Fruit fly (Drosophila melanogaster) whole organism, embryonic: ENCODE results near the gene CG1074.

Experiments
- CG11696 ChIP-seq: fragments of 200-800 bp; sonication (Bioruptor generic); IDR thresholded peaks from 2 replicates; pipeline ENCODE4 v1.3.6; 2022; ENCODE audit warnings: missing biosample characterization, missing genetic modification characterization
- CG12299 ChIP-seq: fragments of 200-800 bp; sonication (Bioruptor generic); optimal IDR thresholded peaks from 2 replicates; lab custom pipeline; 2018; ENCODE audit warnings: missing biosample characterization, mild to moderate bottlenecking, missing genetic modification characterization
- CG12391 ChIP-seq: fragments of 200-800 bp; sonication (Bioruptor generic); optimal IDR thresholded peaks from 3 replicates; lab custom pipeline; 2018; ENCODE audit warnings: missing biosample characterization, mild to moderate bottlenecking, missing genetic modification characterization, moderate library complexity
- CG13424 ChIP-seq: fragments of 200-800 bp; sonication (Bioruptor generic); optimal IDR thresholded peaks from 2 replicates; lab custom pipeline; 2019; ENCODE audit warnings: missing biosample characterization, mild to moderate bottlenecking, missing genetic modification characterization, moderate library complexity
- CG13775 ChIP-seq: fragments of 200-800 bp; sonication (Bioruptor generic); optimal IDR thresholded peaks from 3 replicates; lab custom pipeline; 2017; ENCODE audit warnings: missing biosample characterization, mild to moderate bottlenecking, missing genetic modification characterization
- CG16863 ChIP-seq: fragments of 200-800 bp; sonication (Bioruptor generic); optimal IDR thresholded peaks from 3 replicates; lab custom pipeline; 2016; ENCODE audit warnings: missing biosample characterization, missing genetic modification characterization
- CG17361 ChIP-seq: fragments of 200-800 bp; sonication (Bioruptor generic); IDR thresholded peaks from 3 replicates; pipeline ENCODE4 v1.3.6; 2022; ENCODE audit warnings: missing biosample characterization, missing genetic modification characterization
- CG17568 ChIP-seq: fragments of 200-800 bp; sonication (Bioruptor generic); optimal IDR thresholded peaks from 2 replicates; lab custom pipeline; 2018; ENCODE audit warnings: missing biosample characterization, mild to moderate bottlenecking, missing genetic modification characterization, moderate library complexity
- CG17912 ChIP-seq: fragments of 200-800 bp; sonication (Bioruptor generic); optimal IDR thresholded peaks from 2 replicates; lab custom pipeline; 2018; ENCODE audit warnings: missing biosample characterization, mild to moderate bottlenecking, missing genetic modification characterization
- CG32532 ChIP-seq: fragments of 200-800 bp; sonication (Bioruptor generic); IDR thresholded peaks from 2 replicates; pipeline ENCODE4 v1.3.6; 2022; ENCODE audit warnings: missing biosample characterization, missing genetic modification characterization
- CG32772 ChIP-seq: fragments of 200-800 bp; sonication (Bioruptor generic); IDR thresholded peaks from 2 replicates; pipeline ENCODE4 v1.3.6; 2022; ENCODE audit warnings: missing biosample characterization, missing genetic modification characterization
- CG3407 ChIP-seq: fragments of 200-800 bp; sonication (Bioruptor generic); optimal IDR thresholded peaks from 2 replicates; lab custom pipeline; 2018; ENCODE audit warnings: missing biosample characterization, mild to moderate bottlenecking, missing genetic modification characterization
- CG4730 ChIP-seq: fragments of 200-800 bp; sonication (Bioruptor generic); IDR thresholded peaks from 2 replicates; pipeline ENCODE4 v1.3.6; 2022; ENCODE audit warnings: missing biosample characterization, missing genetic modification characterization
- CG6254 ChIP-seq: fragments of 200-800 bp; sonication (Bioruptor generic); optimal IDR thresholded peaks from 3 replicates; lab custom pipeline; 2017; ENCODE audit warnings: mild to moderate bottlenecking, missing biosample characterization, missing genetic modification reagents, missing genetic modification characterization
- CG7271 ChIP-seq: fragments of 200-800 bp; sonication (Bioruptor generic); optimal IDR thresholded peaks from 2 replicates; lab custom pipeline; 2018; ENCODE audit warnings: missing biosample characterization, mild to moderate bottlenecking, missing genetic modification characterization, moderate library complexity
- CG7839 ChIP-seq: fragments of 200-800 bp; sonication (Bioruptor generic); optimal IDR thresholded peaks from 3 replicates; lab custom pipeline; 2018; ENCODE audit warnings: missing biosample characterization, mild to moderate bottlenecking, missing genetic modification characterization, moderate library complexity
- CG7963 ChIP-seq: fragments of 200-800 bp; sonication (Bioruptor generic); IDR thresholded peaks from 3 replicates; pipeline ENCODE4 v1.3.6; 2022; ENCODE audit warnings: missing biosample characterization, missing genetic modification characterization; ENCODE audit not compliant: partially characterized antibody
- CG8089 ChIP-seq: fragments of 200-800 bp; sonication (Bioruptor generic); optimal IDR thresholded peaks from 3 replicates; lab custom pipeline; 2016; ENCODE audit warnings: missing biosample characterization, missing genetic modification characterization
- CG8765 ChIP-seq: fragments of 200-800 bp; sonication (Bioruptor generic); IDR thresholded peaks from 2 replicates; pipeline ENCODE4 v1.3.6; 2022; ENCODE audit warnings: missing biosample characterization, missing genetic modification characterization
- CG9727 ChIP-seq: fragments of 200-800 bp; sonication (Bioruptor generic); optimal IDR thresholded peaks from 3 replicates; lab custom pipeline; 2017; ENCODE audit warnings: missing biosample characterization, mild to moderate bottlenecking, missing genetic modification characterization
- CG9817 ChIP-seq: fragments of 200-800 bp; sonication (Bioruptor generic); optimal IDR thresholded peaks from 2 replicates; lab custom pipeline; 2018; ENCODE audit warnings: missing biosample characterization, mild to moderate bottlenecking, missing genetic modification characterization, moderate library complexity
- CG9932 ChIP-seq: fragments of 200-800 bp; sonication (Bioruptor generic); IDR thresholded peaks from 2 replicates; pipeline ENCODE4 v1.3.6; 2022; ENCODE audit warnings: missing biosample characterization, missing genetic modification characterization
- Dll ChIP-seq: fragments of 200-800 bp; sonication (Bioruptor generic); IDR thresholded peaks from 4 replicates; pipeline ENCODE4 v1.3.6; 2022; ENCODE audit warnings: missing biosample characterization, missing genetic modification characterization; ENCODE audit not compliant: partially characterized antibody
- Nf-YA ChIP-seq: fragments of 200-800 bp; sonication (Bioruptor generic); IDR thresholded peaks from 2 replicates; pipeline ENCODE4 v1.3.6; 2022; ENCODE audit warnings: missing biosample characterization, missing genetic modification characterization
- Nf-YB ChIP-seq: fragments of 200-800 bp; sonication (Bioruptor generic); optimal IDR thresholded peaks from 3 replicates; lab custom pipeline; 2019; ENCODE audit warnings: missing biosample characterization, mild to moderate bottlenecking, missing genetic modification characterization, moderate library complexity
- PHDP ChIP-seq: fragments of 200-800 bp; sonication (Bioruptor generic); optimal IDR thresholded peaks from 3 replicates; lab custom pipeline; 2018; ENCODE audit warnings: missing biosample characterization, mild to moderate bottlenecking, missing genetic modification characterization, moderate library complexity
- Scr ChIP-seq: fragments of 200-800 bp; sonication (Bioruptor generic); IDR thresholded peaks from 2 replicates; pipeline ENCODE4 v1.3.6; 2022; ENCODE audit warnings: missing biosample characterization, missing genetic modification characterization; ENCODE audit not compliant: partially characterized antibody
- Sox100B ChIP-seq: fragments of 200-800 bp; sonication (Bioruptor generic); optimal IDR thresholded peaks from 3 replicates; lab custom pipeline; 2018; ENCODE audit warnings: missing biosample characterization, mild to moderate bottlenecking, missing genetic modification characterization
- Sry-β ChIP-seq: fragments of 200-800 bp; sonication (Bioruptor generic); optimal IDR thresholded peaks from 2 replicates; lab custom pipeline; 2018; ENCODE audit warnings: missing biosample characterization, mild to moderate bottlenecking, missing genetic modification characterization, moderate library complexity
- Ssrp ChIP-seq: fragments of 200-800 bp; sonication (Bioruptor generic); optimal IDR thresholded peaks from 2 replicates; lab custom pipeline; 2018; ENCODE audit warnings: missing biosample characterization, mild to moderate bottlenecking, missing genetic modification characterization, moderate library complexity
- Taf1 ChIP-seq: fragments of 200-800 bp; sonication (Bioruptor generic); IDR thresholded peaks from 2 replicates; pipeline ENCODE4 v1.3.6; 2022; ENCODE audit warnings: missing biosample characterization, missing genetic modification characterization
- Trl ChIP-seq, 3 experiments: fragments of >200 bp in 2 of 3; fragments of 200-800 bp in 1 of 3; sonication (Bioruptor generic) in 1 of 3; optimal IDR thresholded peaks; 2 replicates in 1 of 3; 3 replicates in 2 of 3; lab custom pipeline; 2016 to 2017; ENCODE audit warnings: missing biosample characterization in 1 of 3, missing genetic modification characterization in 1 of 3
- YL-1 ChIP-seq: fragments of 200-800 bp; sonication (Bioruptor generic); optimal IDR thresholded peaks from 3 replicates; lab custom pipeline; 2017; ENCODE audit warnings: missing biosample characterization, mild to moderate bottlenecking, missing genetic modification characterization
- ara ChIP-seq: fragments of 200-800 bp; sonication (Bioruptor generic); IDR thresholded peaks from 2 replicates; pipeline ENCODE4 v1.3.6; 2022; ENCODE audit warnings: missing biosample characterization, missing genetic modification characterization
- dpn ChIP-seq, 2 experiments: fragments of 200-800 bp; sonication (Bioruptor generic); optimal IDR thresholded peaks; 3 replicates each; lab custom pipeline; 2016; ENCODE audit warnings: missing biosample characterization in 2 of 2, missing genetic modification characterization in 2 of 2
- ems ChIP-seq: fragments of 200-800 bp; sonication (Bioruptor generic); optimal IDR thresholded peaks from 3 replicates; lab custom pipeline; 2016; ENCODE audit warnings: missing biosample characterization, missing genetic modification characterization
- fd64A ChIP-seq: fragments of 200-800 bp; sonication (Bioruptor generic); optimal IDR thresholded peaks from 3 replicates; lab custom pipeline; 2018; ENCODE audit warnings: missing biosample characterization, mild to moderate bottlenecking, missing genetic modification characterization
- gsb-n ChIP-seq: fragments of 200-800 bp; sonication (Bioruptor generic); optimal IDR thresholded peaks from 3 replicates; lab custom pipeline; 2018; ENCODE audit warnings: missing biosample characterization, mild to moderate bottlenecking, missing genetic modification characterization
- knrl ChIP-seq: fragments of 200-800 bp; sonication (Bioruptor generic); IDR thresholded peaks from 3 replicates; pipeline ENCODE4 v1.3.6; 2022; ENCODE audit warnings: missing biosample characterization, missing genetic modification characterization; ENCODE audit not compliant: partially characterized antibody
- lilli ChIP-seq: fragments of 200-800 bp; sonication (Bioruptor generic); optimal IDR thresholded peaks from 3 replicates; lab custom pipeline; 2016; ENCODE audit warnings: missing biosample characterization, missing genetic modification characterization
- lmd ChIP-seq: fragments of 200-800 bp; sonication (Bioruptor generic); IDR thresholded peaks from 2 replicates; pipeline ENCODE4 v1.3.6; 2022; ENCODE audit warnings: missing biosample characterization, missing genetic modification characterization
- oc ChIP-seq: fragments of 200-800 bp; sonication (Bioruptor generic); optimal IDR thresholded peaks from 2 replicates; lab custom pipeline; 2018; ENCODE audit warnings: missing biosample characterization, mild to moderate bottlenecking, missing genetic modification characterization, moderate library complexity
- rib ChIP-seq: fragments of 200-800 bp; sonication (Bioruptor generic); IDR thresholded peaks from 2 replicates; pipeline ENCODE4 v1.3.6; 2022; ENCODE audit warnings: missing biosample characterization, missing genetic modification characterization
- seq ChIP-seq: fragments of 200-800 bp; sonication (Bioruptor generic); IDR thresholded peaks from 2 replicates; pipeline ENCODE4 v1.3.6; 2022; ENCODE audit warnings: missing biosample characterization, missing genetic modification characterization
- shn ChIP-seq: fragments of 200-800 bp; sonication (Bioruptor generic); optimal IDR thresholded peaks from 3 replicates; lab custom pipeline; 2016; ENCODE audit warnings: missing biosample characterization, missing genetic modification characterization
- vvl ChIP-seq: fragments of 200-800 bp; sonication (Bioruptor generic); IDR thresholded peaks from 2 replicates; pipeline ENCODE4 v1.3.6; 2022; ENCODE audit warnings: missing biosample characterization, missing genetic modification characterization
- zen2 ChIP-seq: fragments of 200-800 bp; sonication (Bioruptor generic); IDR thresholded peaks from 3 replicates; pipeline ENCODE4 v1.3.6; 2022; ENCODE audit warnings: missing biosample characterization, missing genetic modification characterization; ENCODE audit not compliant: partially characterized antibody

CG1074 gene

DNA sequence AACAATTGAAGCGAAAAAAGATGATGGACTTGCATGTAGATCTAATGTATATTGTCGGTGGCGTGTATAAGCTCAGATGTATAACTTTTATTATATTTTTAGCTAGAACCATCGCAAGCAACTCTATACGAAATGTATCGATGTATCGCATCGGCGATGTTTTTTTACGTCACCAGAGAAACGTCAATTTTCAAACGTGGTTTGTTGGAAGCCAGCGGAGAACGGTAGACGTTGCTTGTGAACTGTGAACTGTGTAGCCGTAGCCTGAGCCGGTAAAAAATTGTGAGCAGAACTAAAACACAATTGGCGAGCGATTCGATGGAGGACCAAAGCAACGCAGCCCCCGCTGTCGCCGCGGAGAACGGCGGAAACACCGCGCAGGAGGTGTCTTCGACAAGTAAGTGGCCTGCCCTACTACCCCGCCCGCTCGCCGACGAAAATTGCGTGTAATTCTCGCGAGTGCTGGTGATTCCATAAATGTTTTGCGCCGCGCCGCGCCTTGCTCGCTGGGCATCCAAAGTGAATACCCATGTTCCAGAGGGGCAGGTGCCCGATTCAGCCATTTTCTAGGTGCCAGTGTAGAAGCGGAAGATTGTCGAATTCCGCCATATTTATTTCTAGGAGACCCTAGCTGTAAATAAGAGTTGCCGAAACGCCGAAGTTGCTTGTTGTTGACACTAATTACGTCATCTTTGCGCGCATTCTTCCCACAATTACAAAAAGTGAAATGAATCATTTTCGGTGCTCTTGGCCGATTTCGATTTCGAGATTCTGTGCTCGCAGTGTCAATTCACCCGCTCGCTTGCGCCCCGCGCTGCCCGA lies 30.7 kb upstream of the CG1074 start, which contains the start of gene lost (continued):
- no peak for TF ChIP-seq CG17912 (GFP tag; lab: Kevin White, UChicago)
- no peak for TF ChIP-seq Taf1 (GFP tag; lab: Robert Waterston, UW)
- peak; percentile 35; the same call in 1 of the 3 replicates for TF ChIP-seq CG17361 (GFP tag; lab: Robert Waterston, UW)
- no peak for TF ChIP-seq CG4730 (GFP tag; lab: Robert Waterston, UW)
- TF ChIP-seq CG11696 (GFP tag; lab: Robert Waterston, UW) = no peak
- TF ChIP-seq CG12299 (tag; lab: Kevin White, UChicago) = no peak
- TF ChIP-seq Dll (GFP tag; lab: Robert Waterston, UW) = peak; percentile 97
- no peak for TF ChIP-seq Ssrp (tag; lab: Kevin White, UChicago)
- peak; percentile 99 for TF ChIP-seq knrl
- TF ChIP-seq lilli (GFP tag; lab: Kevin White, UChicago) = peak; percentile 36
- no peak for TF ChIP-seq seq
- peak in 1 of 2 experiments; percentile 25 for TF ChIP-seq dpn (GFP tag; optimal IDR thresholded peaks at IDR 0.05; lab: Kevin White, UChicago)
- TF ChIP-seq shn (GFP tag; lab: Kevin White, UChicago) = peak; percentile 32
- peak; percentile 98; the same call in 2 of the 3 replicates for TF ChIP-seq zen2 (GFP tag; lab: Robert Waterston, UW)
- peak; percentile 98 for TF ChIP-seq Scr (GFP tag; lab: Robert Waterston, UW)
- no peak for TF ChIP-seq Sox100B (GFP tag; lab: Kevin White, UChicago)
- peak; percentile 17 for TF ChIP-seq CG16863 (GFP tag; lab: Kevin White, UChicago)
- peak; percentile 32 for TF ChIP-seq CG13775
- peak; percentile 84 for TF ChIP-seq Sry-β (GFP tag; lab: Kevin White, UChicago)
- TF ChIP-seq CG17568 = no peak
- no peak for TF ChIP-seq Nf-YA (GFP tag; lab: Robert Waterston, UW)
- peak; percentile 2 for TF ChIP-seq CG9817 (tag; lab: Kevin White, UChicago)
- peak; percentile 10; the same call in 1 of the 2 replicates for TF ChIP-seq rib (GFP tag; lab: Robert Waterston, UW)
- TF ChIP-seq lmd (GFP tag; lab: Robert Waterston, UW) = peak; percentile 27; the same call in 1 of the 2 replicates
- peak; percentile 58 for TF ChIP-seq CG12391 (tag; lab: Kevin White, UChicago)
- peak; percentile 97 for TF ChIP-seq CG7963
- TF ChIP-seq CG13424 (tag; lab: Kevin White, UChicago) = peak; percentile 7
- no peak for TF ChIP-seq CG6254 (GFP tag; lab: Kevin White, UChicago)
- TF ChIP-seq PHDP (tag; lab: Kevin White, UChicago) = peak; percentile 33
- TF ChIP-seq CG8089 (GFP tag; lab: Kevin White, UChicago) = no peak
- TF ChIP-seq vvl (GFP tag; lab: Robert Waterston, UW) = peak; percentile 56
- peak; percentile 15 for TF ChIP-seq gsb-n (tag; lab: Kevin White, UChicago)
- peak; percentile 81 for TF ChIP-seq CG9932 (GFP tag; lab: Robert Waterston, UW)
- TF ChIP-seq oc (tag; lab: Kevin White, UChicago) = peak; percentile 2
- TF ChIP-seq CG7271 (tag; lab: Kevin White, UChicago) = peak; percentile 28
- TF ChIP-seq CG32532 = peak; percentile 69
- TF ChIP-seq Nf-YB = peak; percentile 8
- no peak for TF ChIP-seq CG3407 (GFP tag; lab: Kevin White, UChicago)
- TF ChIP-seq YL-1 = peak; percentile 50
- 0 out of 2 replicates have a peak, but pooled peaks have one; percentile 18 for TF ChIP-seq CG32772 (GFP tag; lab: Robert Waterston, UW)
- TF ChIP-seq CG7839 (tag; lab: Kevin White, UChicago) = peak; percentile 29
- peak; percentile 51; the same call in 1 of the 2 replicates for TF ChIP-seq ara (GFP tag; lab: Robert Waterston, UW)
- TF ChIP-seq CG9727 = peak; percentile 33
- peak; percentile 8 for TF ChIP-seq ems (GFP tag; lab: Kevin White, UChicago)
- peak; percentile 9 for TF ChIP-seq fd64A
- peak in 1 of 2 experiments; percentile 20 for TF ChIP-seq Trl (optimal IDR thresholded peaks at IDR 0.05; lab: Kevin White, UChicago)
- TF ChIP-seq Trl (GFP tag; optimal IDR thresholded peaks at IDR 0.05; lab: Kevin White, UChicago) = no peak
- TF ChIP-seq CG8765 = no peak
